Worm (Caenorhabditis elegans) whole organism, L4 larva: Measurements from ENCODE around the gene F35H8.4.

Experiments
- ama-1 ChIP-seq: fragments of 150-350 bp; optimal IDR thresholded peaks from 2 replicates; lab custom pipeline; 2014; ENCODE audit warnings: inconsistent platforms, mixed read lengths
- ceh-44 ChIP-seq: fragments of 200-800 bp; sonication (Bioruptor generic); IDR thresholded peaks from 2 replicates; pipeline ENCODE4 v1.3.6; 2022; ENCODE audit warnings: missing genetic modification reagents, missing genetic modification characterization, missing compliant biosample characterization
- ceh-82 ChIP-seq: sonication (generic microtip); optimal IDR thresholded peaks from 2 replicates; lab custom pipeline; 2017; ENCODE audit warnings: missing biosample characterization, missing genetic modification characterization
- dmd-6 ChIP-seq: fragments of 200-800 bp; sonication (Bioruptor generic); IDR thresholded peaks from 2 replicates; pipeline ENCODE4 v1.3.6; 2022; ENCODE audit warnings: missing genetic modification reagents, missing genetic modification characterization, missing compliant biosample characterization
- fos-1 ChIP-seq: fragments of 150-350 bp; optimal IDR thresholded peaks from 2 replicates; lab custom pipeline; 2014; ENCODE audit warnings: missing biosample characterization, missing genetic modification characterization
- jun-1 ChIP-seq: fragments of 150-350 bp; optimal IDR thresholded peaks from 2 replicates; lab custom pipeline; 2014; ENCODE audit warnings: missing biosample characterization, missing genetic modification reagents, missing genetic modification characterization
- lin-13 ChIP-seq: fragments of 150-350 bp; optimal IDR thresholded peaks from 2 replicates; lab custom pipeline; 2014; ENCODE audit warnings: missing biosample characterization, missing genetic modification reagents, missing genetic modification characterization
- nhr-25 ChIP-seq: sonication (generic microtip); optimal IDR thresholded peaks from 2 replicates; lab custom pipeline; 2017; ENCODE audit warnings: missing genetic modification characterization, mild to moderate bottlenecking, missing compliant biosample characterization, antibody characterized with exemption, moderate library complexity, borderline replicate concordance; ENCODE audit not compliant: insufficient read depth
- snpc-4 ChIP-seq: fragments of 150-350 bp; optimal IDR thresholded peaks from 2 replicates; lab custom pipeline; 2014; ENCODE audit warnings: missing biosample characterization, missing genetic modification characterization
- spr-1 ChIP-seq: sonication (generic microtip); optimal IDR thresholded peaks from 2 replicates; lab custom pipeline; 2016; ENCODE audit warnings: mild to moderate bottlenecking, missing genetic modification characterization, missing compliant biosample characterization
- tra-1 ChIP-seq: fragments of 200-800 bp; sonication (Bioruptor generic); IDR thresholded peaks from 2 replicates; pipeline ENCODE4 v1.3.6; 2022; ENCODE audit warnings: missing genetic modification reagents, missing genetic modification characterization, missing compliant biosample characterization

- TF ChIP-seq lin-13 (GFP tag; lab: Kevin White, UChicago) (no peak), ceh-82 (tag; lab: Kevin White, UChicago) (no peak), spr-1 (tag; lab: Kevin White, UChicago) (no peak), ama-1 (lab: Kevin White, UChicago) (no peak), jun-1 (no peak), snpc-4 (no peak), dmd-6 (GFP tag; lab: Robert Waterston, UW) (no peak), nhr-25 (tag; lab: Kevin White, UChicago) (no peak), fos-1 (tag; lab: Kevin White, UChicago) (no peak), ceh-44 (GFP tag; lab: Robert Waterston, UW) (no peak), tra-1 (no peak)
Observed at ce11 chrII:9521570-9521969, 38.3 kb downstream of the F35H8.4 start, which contains the start of gene sra-1.
